Worm (Caenorhabditis elegans): ENCODE data around the gene srsx-11.

DNA sequence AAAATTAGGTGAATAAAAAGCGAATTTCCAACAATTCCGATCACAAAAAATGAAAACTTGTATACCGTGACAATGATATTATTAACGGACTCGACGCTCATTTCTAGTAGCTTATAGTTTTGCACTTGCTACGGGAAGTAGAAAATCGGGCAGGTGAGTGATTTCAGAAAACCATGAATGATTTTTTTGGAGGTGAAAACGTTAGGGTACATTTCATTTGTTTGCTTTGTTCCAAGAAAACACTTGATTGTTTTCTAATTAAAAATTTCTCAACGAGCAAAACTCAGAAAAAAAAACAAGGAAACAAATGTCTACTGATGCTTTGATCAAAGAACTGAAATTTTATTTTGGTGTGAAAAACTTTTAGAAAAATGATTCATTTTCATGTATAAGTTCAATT is 1.9 kb upstream of the srsx-11 start, which contains the start of gene srsx-12:
- no peak for TF ChIP-seq him-1 (tag; optimal IDR thresholded peaks at IDR 0.05)
- no peak for TF ChIP-seq dao-5 (tag; optimal IDR thresholded peaks at IDR 0.05)
- TF ChIP-seq W03F9.2 (tag; optimal IDR thresholded peaks at IDR 0.05), result no peak

Data from whole organism, L4/young adult.